Worm (Caenorhabditis elegans) whole organism, L1 larva: Measurements from ENCODE around the gene ocr-1.

Source experiments
- C04F5.9 ChIP-seq: sonication (generic microtip); optimal IDR thresholded peaks from 2 replicates; lab custom pipeline; 2016; ENCODE audit warnings: missing genetic modification characterization, missing compliant biosample characterization
- Y116A8C.19 ChIP-seq: sonication (generic microtip); optimal IDR thresholded peaks from 2 replicates; lab custom pipeline; 2016; ENCODE audit warnings: missing compliant biosample characterization, missing genetic modification characterization, borderline replicate concordance
- alr-1 ChIP-seq: fragments of 200-800 bp; sonication (Bioruptor generic); optimal IDR thresholded peaks from 2 replicates; lab custom pipeline; 2018; ENCODE audit warnings: borderline replicate concordance, mild to moderate bottlenecking, missing genetic modification characterization, missing compliant biosample characterization
- aly-2 ChIP-seq: fragments of 150-350 bp; optimal IDR thresholded peaks from 2 replicates; lab custom pipeline; 2014; ENCODE audit warnings: missing biosample characterization, missing genetic modification characterization
- ama-1 ChIP-seq: fragments of 150-350 bp; optimal IDR thresholded peaks from 2 replicates; lab custom pipeline; 2014
- ceh-63 ChIP-seq: fragments of 200-800 bp; sonication (Bioruptor generic); optimal IDR thresholded peaks from 2 replicates; lab custom pipeline; 2018; ENCODE audit warnings: mild to moderate bottlenecking, missing genetic modification characterization, missing compliant biosample characterization
- ceh-8 ChIP-seq: fragments of 200-800 bp; sonication (Bioruptor generic); optimal IDR thresholded peaks from 2 replicates; lab custom pipeline; 2018; ENCODE audit warnings: mild to moderate bottlenecking, missing genetic modification characterization, moderate library complexity, missing compliant biosample characterization
- ceh-82 ChIP-seq, 3 experiments: fragments of 150-350 bp in 1 of 3; sonication (generic microtip) in 2 of 3; optimal IDR thresholded peaks; 2 replicates each; lab custom pipeline; 2014 to 2017; ENCODE audit warnings: missing biosample characterization in 3 of 3, missing genetic modification characterization in 3 of 3
- elt-2 ChIP-seq: sonication (generic microtip); optimal IDR thresholded peaks from 2 replicates; lab custom pipeline; 2016; ENCODE audit warnings: missing genetic modification characterization, mild to moderate bottlenecking, inconsistent platforms, missing compliant biosample characterization, missing genetic modification reagents
- elt-3 ChIP-seq, 6 experiments: fragments of 150-350 bp in 1 of 6; sonication (generic microtip); optimal IDR thresholded peaks; 2 replicates each; lab custom pipeline; 2017 to 2018; ENCODE audit warnings: missing biosample characterization in 6 of 6, missing genetic modification characterization in 6 of 6, inconsistent platforms in 1 of 6
- ets-5 ChIP-seq: fragments of 200-800 bp; sonication (Bioruptor generic); IDR thresholded peaks from 2 replicates; pipeline ENCODE4 v1.3.6; 2022; ENCODE audit warnings: missing genetic modification characterization, missing compliant biosample characterization
- fkh-10 ChIP-seq: sonication (generic microtip); optimal IDR thresholded peaks from 2 replicates; lab custom pipeline; 2017; ENCODE audit warnings: missing biosample characterization, missing genetic modification reagents, missing genetic modification characterization
- fkh-4 ChIP-seq: sonication (generic microtip); optimal IDR thresholded peaks from 2 replicates; lab custom pipeline; 2016; ENCODE audit warnings: missing compliant biosample characterization, missing genetic modification characterization, borderline replicate concordance
- hlh-4 ChIP-seq: sonication (generic microtip); optimal IDR thresholded peaks from 2 replicates; lab custom pipeline; 2016; ENCODE audit warnings: mild to moderate bottlenecking, missing genetic modification characterization, missing compliant biosample characterization
- hpl-2 ChIP-seq: fragments of 150-350 bp; optimal IDR thresholded peaks from 2 replicates; lab custom pipeline; 2014; ENCODE audit warnings: missing biosample characterization, missing genetic modification reagents, missing genetic modification characterization
- irx-1 ChIP-seq: sonication (generic microtip); optimal IDR thresholded peaks from 2 replicates; lab custom pipeline; 2016; ENCODE audit warnings: missing genetic modification characterization, missing compliant biosample characterization
- jun-1 ChIP-seq: fragments of 150-350 bp; optimal IDR thresholded peaks from 2 replicates; lab custom pipeline; 2014; ENCODE audit warnings: missing biosample characterization, missing genetic modification reagents, missing genetic modification characterization
- lin-13 ChIP-seq: fragments of 150-350 bp; optimal IDR thresholded peaks from 2 replicates; lab custom pipeline; 2014; ENCODE audit warnings: missing biosample characterization, missing genetic modification reagents, missing genetic modification characterization
- lin-39 ChIP-seq: fragments of 150-350 bp; optimal IDR thresholded peaks from 2 replicates; lab custom pipeline; 2014; ENCODE audit warnings: missing biosample characterization, missing genetic modification reagents, missing genetic modification characterization
- mab-9 ChIP-seq: fragments of 200-800 bp; sonication (Bioruptor generic); IDR thresholded peaks from 2 replicates; pipeline ENCODE4 v1.3.6; 2022; ENCODE audit warnings: missing genetic modification reagents, missing genetic modification characterization, missing compliant biosample characterization
- mdl-1 ChIP-seq, 2 experiments: fragments of 150-350 bp; optimal IDR thresholded peaks; 2 replicates each; lab custom pipeline; 2014 to 2017; ENCODE audit warnings: missing biosample characterization in 2 of 2, missing genetic modification characterization in 2 of 2, inconsistent platforms in 1 of 2
- nhr-20 ChIP-seq: sonication (generic microtip); optimal IDR thresholded peaks from 2 replicates; lab custom pipeline; 2016; ENCODE audit warnings: mild to moderate bottlenecking, missing genetic modification characterization, missing compliant biosample characterization
- nhr-28 ChIP-seq: fragments of 150-350 bp; optimal IDR thresholded peaks from 2 replicates; lab custom pipeline; 2014; ENCODE audit warnings: missing biosample characterization, missing genetic modification characterization
- nhr-71 ChIP-seq: sonication (generic microtip); optimal IDR thresholded peaks from 2 replicates; lab custom pipeline; 2016; ENCODE audit warnings: mild to moderate bottlenecking, missing genetic modification characterization, moderate library complexity, missing compliant biosample characterization
- nhr-76 ChIP-seq: sonication (generic microtip); optimal IDR thresholded peaks from 2 replicates; lab custom pipeline; 2017; ENCODE audit warnings: missing biosample characterization, missing genetic modification characterization
- nhr-77 ChIP-seq: fragments of 150-350 bp; optimal IDR thresholded peaks from 2 replicates; lab custom pipeline; 2014; ENCODE audit warnings: missing biosample characterization, missing genetic modification characterization
- nhr-84 ChIP-seq: sonication (generic microtip); optimal IDR thresholded peaks from 2 replicates; lab custom pipeline; 2017; ENCODE audit warnings: missing biosample characterization, missing genetic modification characterization
- nhr-85 ChIP-seq: sonication (generic microtip); peaks from one replicate; lab custom pipeline; 2016; ENCODE audit warnings: missing genetic modification characterization, inconsistent platforms, missing compliant biosample characterization
- skn-1 ChIP-seq: fragments of 150-350 bp; optimal IDR thresholded peaks from 2 replicates; lab custom pipeline; 2014; ENCODE audit warnings: missing biosample characterization, missing genetic modification characterization
- snu-23 ChIP-seq: sonication (generic microtip); optimal IDR thresholded peaks from 2 replicates; lab custom pipeline; 2016; ENCODE audit warnings: missing genetic modification characterization, missing compliant biosample characterization
- sptf-1 ChIP-seq: fragments of 150-350 bp; optimal IDR thresholded peaks from 2 replicates; lab custom pipeline; 2014; ENCODE audit warnings: missing biosample characterization, missing genetic modification characterization
- swsn-7 ChIP-seq: sonication (generic microtip); optimal IDR thresholded peaks from 2 replicates; lab custom pipeline; 2016; ENCODE audit warnings: missing genetic modification characterization, missing compliant biosample characterization
- tbx-2 ChIP-seq: sonication (generic microtip); optimal IDR thresholded peaks from 2 replicates; lab custom pipeline; 2016; ENCODE audit warnings: missing genetic modification characterization, missing compliant biosample characterization
- tlp-1 ChIP-seq: fragments of 150-350 bp; optimal IDR thresholded peaks from 2 replicates; lab custom pipeline; 2014; ENCODE audit warnings: missing biosample characterization, missing genetic modification characterization
- unc-30 ChIP-seq: sonication (generic microtip); optimal IDR thresholded peaks from 2 replicates; lab custom pipeline; 2017; ENCODE audit warnings: missing biosample characterization, missing genetic modification characterization
- unc-62 ChIP-seq: fragments of 150-350 bp; optimal IDR thresholded peaks from 2 replicates; lab custom pipeline; 2014; ENCODE audit warnings: missing biosample characterization, missing genetic modification reagents, missing genetic modification characterization
- unc-86 ChIP-seq: sonication (generic microtip); optimal IDR thresholded peaks from 2 replicates; lab custom pipeline; 2016; ENCODE audit warnings: missing genetic modification characterization, missing compliant biosample characterization

ocr-1 gene

DNA sequence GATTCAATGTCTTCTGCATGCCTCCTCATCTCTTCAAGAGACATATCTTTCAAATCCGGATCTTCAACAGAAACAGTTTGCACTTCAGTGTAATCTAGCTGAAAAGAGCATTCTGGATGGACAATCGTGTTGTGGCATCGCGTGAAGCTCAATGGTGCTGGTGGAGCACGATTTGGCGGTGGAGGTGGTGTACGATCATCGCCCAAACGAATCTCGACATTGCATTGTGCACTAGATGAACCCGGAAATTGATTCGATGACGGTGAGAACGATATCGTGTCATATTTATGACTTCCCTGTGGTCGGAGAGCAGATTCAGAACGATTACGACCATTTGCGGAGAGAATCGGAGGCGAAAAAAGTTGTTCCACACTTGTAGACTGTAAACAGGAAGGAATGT, 9.1 kb downstream of the ocr-1 start:
- no peak for TF ChIP-seq ceh-82 (tag; optimal IDR thresholded peaks at IDR 0.05; lab: Kevin White, UChicago)
- peak; percentile 19 for TF ChIP-seq nhr-85 (tag; lab: Kevin White, UChicago)

DNA sequence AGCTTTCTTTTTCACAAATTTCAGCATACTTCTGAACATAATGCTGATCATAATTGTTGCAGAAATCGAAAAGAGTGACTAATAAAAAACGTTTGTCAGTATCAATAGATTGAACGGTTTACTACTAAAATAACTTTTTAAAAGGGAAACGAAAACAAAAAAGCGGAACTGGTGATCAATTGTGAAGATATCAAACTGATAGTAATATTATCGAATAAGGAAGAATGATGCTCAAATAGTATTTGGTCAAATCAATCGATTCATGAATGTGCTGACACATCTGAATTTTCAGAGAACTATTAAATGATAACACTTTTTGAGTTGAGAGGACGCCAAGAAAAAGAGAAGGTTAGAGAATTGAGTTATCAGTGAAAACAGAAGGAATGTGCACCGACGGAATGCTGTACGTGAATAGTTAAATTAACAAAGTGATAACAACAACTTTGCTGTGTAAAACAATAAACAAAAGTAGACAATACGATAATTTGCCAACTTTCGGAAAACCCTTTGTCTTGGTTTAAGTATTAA, 12.4 kb downstream of the ocr-1 start, which contains the start of gene D1054.5:
Gene D1054.5, minus strand, starts transcription at position 51 of the 528 bp plus-strand sequence.
- TF ChIP-seq jun-1 (tag; lab: Kevin White, UChicago) (peak; percentile 30), elt-2 (tag; lab: Kevin White, UChicago) (peak; percentile 94), ceh-82 (tag; optimal IDR thresholded peaks at IDR 0.05; lab: Kevin White, UChicago) (no peak)

DNA sequence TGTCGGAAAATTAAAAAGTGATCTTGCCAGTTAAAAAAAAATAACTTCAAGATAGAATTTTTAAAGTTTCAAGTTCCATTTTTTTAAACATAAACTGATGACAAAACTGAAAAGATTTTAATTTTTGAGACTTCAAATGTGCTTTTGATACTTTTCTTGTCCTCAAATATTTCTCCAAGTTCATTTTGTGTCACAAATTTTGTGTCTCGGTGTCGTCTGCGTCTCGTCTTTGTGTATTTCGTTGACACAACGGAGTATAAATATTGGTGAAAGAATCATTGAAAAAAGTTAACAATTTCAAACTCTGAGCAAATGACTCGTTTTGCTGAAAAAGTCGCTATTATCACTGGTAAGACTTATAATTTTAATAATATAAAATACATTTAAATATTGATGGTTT, 19.8 kb downstream of the ocr-1 start, which contains the start of gene D1054.8:
Gene D1054.8, plus strand, starts transcription at position 301 of the 400 bp plus-strand sequence.
- TF ChIP-seq lin-39 (tag; lab: Kevin White, UChicago): no peak
- no peak for TF ChIP-seq alr-1
- TF ChIP-seq unc-30 (tag; lab: Kevin White, UChicago): no peak
- no peak for TF ChIP-seq nhr-20 (tag; lab: Kevin White, UChicago)
- TF ChIP-seq tlp-1: no peak
- no peak for TF ChIP-seq nhr-77 (tag; lab: Kevin White, UChicago)
- TF ChIP-seq nhr-28 (tag; lab: Kevin White, UChicago): no peak
- TF ChIP-seq nhr-76 (tag; lab: Kevin White, UChicago): no peak
- no peak for TF ChIP-seq unc-62 (GFP tag; lab: Kevin White, UChicago)

DNA sequence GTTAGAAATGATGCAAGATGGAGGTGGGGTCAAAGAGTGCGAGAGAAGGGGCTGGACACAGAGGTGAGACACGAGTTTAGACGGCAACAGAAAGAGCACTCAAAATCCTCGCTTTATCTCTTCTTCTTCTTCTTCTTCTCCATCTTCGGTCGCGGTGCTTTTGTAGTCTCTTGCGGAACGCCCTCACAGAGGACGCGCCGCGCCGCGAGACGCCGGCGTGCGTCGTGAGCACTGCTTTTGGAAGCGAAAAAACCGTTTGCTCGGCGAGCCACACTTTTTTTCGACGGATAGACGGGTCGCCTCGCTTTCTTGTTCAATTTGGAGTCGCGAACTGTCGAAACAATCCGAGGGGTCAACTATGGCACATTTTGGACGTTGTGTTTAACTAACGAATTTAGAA, 26.8 kb downstream of the ocr-1 start, which contains the start of gene D1054.9:
Gene D1054.9, minus strand, starts transcription at position 137 of the 400 bp plus-strand sequence.
- TF ChIP-seq irx-1 (tag; lab: Kevin White, UChicago) (no peak), fkh-10 (GFP tag; lab: Kevin White, UChicago) (no peak), ama-1 (lab: Kevin White, UChicago) (no peak), lin-39 (tag; lab: Kevin White, UChicago) (no peak), sptf-1 (tag; lab: Kevin White, UChicago) (no peak), nhr-71 (tag; lab: Kevin White, UChicago) (no peak), elt-3 (tag; optimal IDR thresholded peaks at IDR 0.05; lab: Kevin White, UChicago) (no peak), C04F5.9 (no peak), fkh-4 (tag; lab: Kevin White, UChicago) (no peak), ceh-8 (no peak), ets-5 (GFP tag; lab: Robert Waterston, UW) (no peak), unc-86 (tag; lab: Kevin White, UChicago) (no peak), lin-13 (GFP tag; lab: Kevin White, UChicago) (no peak), aly-2 (tag; lab: Kevin White, UChicago) (no peak), hlh-4 (tag; lab: Kevin White, UChicago) (no peak), skn-1 (tag; lab: Kevin White, UChicago) (no peak), ceh-63 (GFP tag; lab: Kevin White, UChicago) (no peak), tlp-1 (no peak), elt-2 (tag; lab: Kevin White, UChicago) (no peak)

DNA sequence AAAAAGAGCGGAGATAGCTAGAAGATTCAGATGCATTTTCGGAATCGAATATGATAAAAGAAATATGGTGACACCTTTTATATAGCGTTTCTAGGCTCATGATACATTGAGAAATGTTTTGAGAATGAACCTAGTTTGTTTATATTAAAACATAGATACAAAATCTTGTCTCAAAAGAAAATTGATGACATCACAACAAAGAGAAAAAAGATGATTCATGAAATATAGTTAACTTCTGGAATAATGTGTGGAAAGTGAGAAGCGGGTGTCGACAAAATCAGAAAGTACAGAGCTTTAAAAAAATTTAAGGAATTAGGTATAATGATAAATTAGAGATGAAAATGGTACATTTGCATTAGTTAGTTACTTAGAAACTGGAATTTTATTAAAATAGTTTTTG, 28.6 kb downstream of the ocr-1 start, which contains the start of gene D1054.10:
Gene D1054.10, minus strand, starts transcription at position 101 of the 400 bp plus-strand sequence.
- TF ChIP-seq snu-23: no peak
- TF ChIP-seq nhr-71 (tag; lab: Kevin White, UChicago): no peak
- no peak for TF ChIP-seq Y116A8C.19 (tag; lab: Kevin White, UChicago)
- TF ChIP-seq swsn-7 (tag; lab: Kevin White, UChicago): no peak
- TF ChIP-seq mab-9: no peak
- TF ChIP-seq tbx-2 (tag; lab: Kevin White, UChicago): no peak
- no peak for TF ChIP-seq nhr-84 (tag; lab: Kevin White, UChicago)
- no peak for TF ChIP-seq mdl-1 (tag; optimal IDR thresholded peaks at IDR 0.05; lab: Kevin White, UChicago)
- TF ChIP-seq hpl-2: no peak
- TF ChIP-seq elt-3 (tag; optimal IDR thresholded peaks at IDR 0.05; lab: Kevin White, UChicago): no peak
- TF ChIP-seq elt-2 (tag; lab: Kevin White, UChicago): no peak
- TF ChIP-seq ets-5 (GFP tag; lab: Robert Waterston, UW): no peak
